Fruit fly (Drosophila melanogaster) whole organism, embryonic: Measurements from ENCODE around the gene CG16812.

Experiments
- BtbVII ChIP-seq: fragments of 200-800 bp; sonication (Bioruptor generic); optimal IDR thresholded peaks from 3 replicates; lab custom pipeline; 2017; ENCODE audit warnings: missing biosample characterization, mild to moderate bottlenecking, missing genetic modification characterization
- CG10462 ChIP-seq: fragments of 200-800 bp; sonication (Bioruptor generic); optimal IDR thresholded peaks from 2 replicates; lab custom pipeline; 2016; ENCODE audit warnings: missing biosample characterization, missing genetic modification characterization
- CG11456 ChIP-seq: fragments of 200-800 bp; sonication (Bioruptor generic); IDR thresholded peaks from 3 replicates; pipeline ENCODE4 v1.3.6; 2022; ENCODE audit warnings: missing biosample characterization, missing genetic modification characterization
- CG13894 ChIP-seq: fragments of 200-800 bp; sonication (Bioruptor generic); optimal IDR thresholded peaks from 3 replicates; lab custom pipeline; 2018; ENCODE audit warnings: missing biosample characterization, mild to moderate bottlenecking, missing genetic modification characterization, moderate library complexity
- CG1602 ChIP-seq: fragments of 200-800 bp; sonication (Bioruptor generic); optimal IDR thresholded peaks from 3 replicates; lab custom pipeline; 2016; ENCODE audit warnings: missing biosample characterization, missing genetic modification characterization
- CG1603 ChIP-seq: fragments of 200-800 bp; sonication (Bioruptor generic); optimal IDR thresholded peaks from 2 replicates; lab custom pipeline; 2019; ENCODE audit warnings: missing biosample characterization, mild to moderate bottlenecking, missing genetic modification characterization, moderate library complexity
- CG2116 ChIP-seq: fragments of 200-800 bp; sonication (Bioruptor generic); optimal IDR thresholded peaks from 3 replicates; lab custom pipeline; 2018; ENCODE audit warnings: missing biosample characterization, mild to moderate bottlenecking, missing genetic modification characterization
- CG2875 ChIP-seq: fragments of 200-800 bp; sonication (Bioruptor generic); optimal IDR thresholded peaks from 2 replicates; lab custom pipeline; 2017; ENCODE audit warnings: missing biosample characterization, mild to moderate bottlenecking, missing genetic modification characterization, missing genetic modification reagents
- CG31388 ChIP-seq: fragments of 200-800 bp; sonication (Bioruptor generic); optimal IDR thresholded peaks from 2 replicates; lab custom pipeline; 2016; ENCODE audit warnings: missing biosample characterization, missing genetic modification characterization
- CG32767 ChIP-seq: fragments of 200-800 bp; sonication (Bioruptor generic); IDR thresholded peaks from 2 replicates; pipeline ENCODE4 v1.3.6; 2022; ENCODE audit warnings: missing biosample characterization, missing genetic modification characterization
- CG4282 ChIP-seq: fragments of 200-800 bp; sonication (Bioruptor generic); optimal IDR thresholded peaks from 2 replicates; lab custom pipeline; 2016; ENCODE audit warnings: missing biosample characterization, missing genetic modification characterization
- CG4360 ChIP-seq: fragments of 200-800 bp; sonication (Bioruptor generic); IDR thresholded peaks from 2 replicates; pipeline ENCODE4 v1.3.6; 2022; ENCODE audit warnings: missing biosample characterization, missing genetic modification characterization
- CG43689 ChIP-seq: fragments of 200-800 bp; sonication (Bioruptor generic); IDR thresholded peaks from 2 replicates; pipeline ENCODE4 v1.3.6; 2022; ENCODE audit warnings: missing biosample characterization, missing genetic modification characterization
- CG4617 ChIP-seq: fragments of 200-800 bp; sonication (Bioruptor generic); optimal IDR thresholded peaks from 3 replicates; lab custom pipeline; 2016; ENCODE audit warnings: missing biosample characterization, missing genetic modification characterization, borderline replicate concordance
- CG6272 ChIP-seq: fragments of 200-800 bp; sonication (Bioruptor generic); IDR thresholded peaks from 2 replicates; pipeline ENCODE4 v1.3.6; 2022; ENCODE audit warnings: missing biosample characterization, missing genetic modification characterization
- CG6689 ChIP-seq: fragments of 200-800 bp; sonication (Bioruptor generic); IDR thresholded peaks from 2 replicates; pipeline ENCODE4 v1.3.6; 2022; ENCODE audit warnings: missing biosample characterization, missing genetic modification characterization
- CG7372 ChIP-seq: fragments of 200-800 bp; sonication (Bioruptor generic); IDR thresholded peaks from 2 replicates; pipeline ENCODE4 v1.3.6; 2022; ENCODE audit warnings: missing biosample characterization, missing genetic modification characterization
- CG7928 ChIP-seq: fragments of 200-800 bp; sonication (Bioruptor generic); optimal IDR thresholded peaks from 2 replicates; lab custom pipeline; 2017; ENCODE audit warnings: missing biosample characterization, mild to moderate bottlenecking, missing genetic modification characterization
- D ChIP-seq, 2 experiments: fragments of 200-800 bp in 1 of 2; fragments of >200 bp in 1 of 2; sonication (Bioruptor generic) in 1 of 2; optimal IDR thresholded peaks; 2 replicates in 1 of 2; 3 replicates in 1 of 2; lab custom pipeline; 2017; ENCODE audit warnings: mild to moderate bottlenecking in 1 of 2, missing biosample characterization in 1 of 2, missing genetic modification characterization in 1 of 2, missing genetic modification reagents in 1 of 2
- Deaf1 ChIP-seq: fragments of 200-800 bp; optimal IDR thresholded peaks from 3 replicates; lab custom pipeline; 2019; ENCODE audit warnings: missing biosample characterization, mild to moderate bottlenecking, missing genetic modification characterization, moderate library complexity
- E2f2 ChIP-seq: fragments of 200-800 bp; sonication (Bioruptor generic); IDR thresholded peaks from 2 replicates; pipeline ENCODE4 v1.3.6; 2022; ENCODE audit warnings: missing biosample characterization, missing genetic modification characterization
- HLH54F ChIP-seq: fragments of 200-800 bp; sonication (Bioruptor generic); optimal IDR thresholded peaks from 3 replicates; lab custom pipeline; 2016; ENCODE audit warnings: missing biosample characterization, missing genetic modification characterization
- Hsf ChIP-seq: fragments of 200-800 bp; sonication (Bioruptor generic); optimal IDR thresholded peaks from 3 replicates; lab custom pipeline; 2016; ENCODE audit warnings: missing biosample characterization, missing genetic modification characterization
- Jarid2 ChIP-seq: fragments of 200-800 bp; sonication (Bioruptor generic); optimal IDR thresholded peaks from 3 replicates; lab custom pipeline; 2017; ENCODE audit warnings: mild to moderate bottlenecking, missing biosample characterization, missing genetic modification reagents, missing genetic modification characterization
- Kr ChIP-seq: fragments of 200-800 bp; sonication (Bioruptor generic); optimal IDR thresholded peaks from 2 replicates; lab custom pipeline; 2017; ENCODE audit warnings: missing biosample characterization, mild to moderate bottlenecking, missing genetic modification characterization
- MBD-R2 ChIP-seq: fragments of 200-800 bp; sonication (Bioruptor generic); IDR thresholded peaks from 2 replicates; pipeline ENCODE4 v1.3.6; 2022; ENCODE audit warnings: missing biosample characterization, missing genetic modification characterization
- Med ChIP-seq: fragments of 200-800 bp; sonication (Bioruptor generic); peaks from one replicate; lab custom pipeline; 2016; ENCODE audit warnings: missing biosample characterization, missing genetic modification characterization, mild to moderate bottlenecking, inconsistent platforms, moderate library complexity
- Mrtf ChIP-seq: fragments of 200-800 bp; sonication (Bioruptor generic); IDR thresholded peaks from 3 replicates; pipeline ENCODE4 v1.3.6; 2022; ENCODE audit warnings: missing biosample characterization, missing genetic modification characterization
- Neu2 ChIP-seq: fragments of 200-800 bp; sonication (Bioruptor generic); optimal IDR thresholded peaks from 3 replicates; lab custom pipeline; 2016; ENCODE audit warnings: missing biosample characterization, missing genetic modification characterization, borderline replicate concordance
- Opbp ChIP-seq: fragments of 200-800 bp; sonication (Bioruptor generic); IDR thresholded peaks from 3 replicates; pipeline ENCODE4 v1.3.6; 2022; ENCODE audit warnings: missing biosample characterization, missing genetic modification characterization; ENCODE audit not compliant: partially characterized antibody
- Pdp1 ChIP-seq, 2 experiments: fragments of 200-800 bp; sonication (Bioruptor generic); optimal IDR thresholded peaks; 3 replicates each; lab custom pipeline; 2016; ENCODE audit warnings: missing biosample characterization in 2 of 2, missing genetic modification characterization in 2 of 2, mild to moderate bottlenecking in 1 of 2, moderate library complexity in 1 of 2
- Rfx ChIP-seq: fragments of 200-800 bp; sonication (Bioruptor generic); IDR thresholded peaks from 2 replicates; pipeline ENCODE4 v1.3.6; 2022; ENCODE audit warnings: missing biosample characterization, missing genetic modification characterization
- Side ChIP-seq: fragments of 200-800 bp; sonication (Bioruptor generic); optimal IDR thresholded peaks from 2 replicates; lab custom pipeline; 2016; ENCODE audit warnings: missing biosample characterization, missing genetic modification characterization
- TFAM ChIP-seq: fragments of 200-800 bp; sonication (Bioruptor generic); optimal IDR thresholded peaks from 2 replicates; lab custom pipeline; 2017; ENCODE audit warnings: missing biosample characterization, missing genetic modification characterization, inconsistent platforms
- ase ChIP-seq: fragments of 200-800 bp; sonication (Bioruptor generic); IDR thresholded peaks from 3 replicates; pipeline ENCODE4 v1.3.6; 2022; ENCODE audit warnings: missing biosample characterization, missing genetic modification characterization
- esg ChIP-seq: fragments of 200-800 bp; sonication (Bioruptor generic); conservative IDR thresholded peaks from 2 replicates; pipeline ENCODE4 v1.3.6; 2022; ENCODE audit warnings: missing biosample characterization, missing genetic modification characterization
- fu2 ChIP-seq: fragments of 200-800 bp; sonication (Bioruptor generic); optimal IDR thresholded peaks from 2 replicates; lab custom pipeline; 2016; ENCODE audit warnings: missing biosample characterization, missing genetic modification characterization
- klu ChIP-seq: fragments of 200-800 bp; sonication (Bioruptor generic); IDR thresholded peaks from 2 replicates; pipeline ENCODE4 v1.3.6; 2022; ENCODE audit warnings: missing biosample characterization, missing genetic modification characterization
- lab ChIP-seq: fragments of 200-800 bp; sonication (Bioruptor generic); optimal IDR thresholded peaks from 3 replicates; lab custom pipeline; 2017; ENCODE audit warnings: missing biosample characterization, missing genetic modification characterization, mild to moderate bottlenecking, moderate library complexity, missing genetic modification reagents
- nom ChIP-seq: fragments of 200-800 bp; sonication (Bioruptor generic); optimal IDR thresholded peaks from 2 replicates; lab custom pipeline; 2017; ENCODE audit warnings: missing biosample characterization, missing genetic modification characterization, mild to moderate bottlenecking, moderate library complexity, missing genetic modification reagents
- org-1 ChIP-seq: fragments of 200-800 bp; sonication (Bioruptor generic); optimal IDR thresholded peaks from 2 replicates; lab custom pipeline; 2017; ENCODE audit warnings: missing biosample characterization, missing genetic modification characterization
- p53 ChIP-seq: fragments of 200-800 bp; sonication (Bioruptor generic); optimal IDR thresholded peaks from 2 replicates; lab custom pipeline; 2016; ENCODE audit warnings: missing biosample characterization, missing genetic modification characterization
- sob ChIP-seq: fragments of 200-800 bp; sonication (Bioruptor generic); IDR thresholded peaks from 2 replicates; pipeline ENCODE4 v1.3.6; 2022; ENCODE audit warnings: missing biosample characterization, missing genetic modification characterization
- sr ChIP-seq: fragments of 200-800 bp; sonication (Bioruptor generic); IDR thresholded peaks from 3 replicates; pipeline ENCODE4 v1.3.6; 2022; ENCODE audit warnings: missing biosample characterization, missing genetic modification characterization
- tgo ChIP-seq: fragments of 200-800 bp; sonication (Bioruptor generic); IDR thresholded peaks from 3 replicates; pipeline ENCODE4 v1.3.6; 2022; ENCODE audit warnings: missing biosample characterization, missing genetic modification characterization
- tna ChIP-seq: fragments of 200-800 bp; sonication (Bioruptor generic); IDR thresholded peaks from 2 replicates; pipeline ENCODE4 v1.3.6; 2022; ENCODE audit warnings: missing biosample characterization, missing genetic modification characterization; ENCODE audit not compliant: partially characterized antibody
- unpg ChIP-seq: fragments of 200-800 bp; sonication (Bioruptor generic); optimal IDR thresholded peaks from 3 replicates; lab custom pipeline; 2018; ENCODE audit warnings: missing biosample characterization, mild to moderate bottlenecking, missing genetic modification characterization, moderate library complexity
- vvl ChIP-seq: fragments of 200-800 bp; sonication (Bioruptor generic); IDR thresholded peaks from 2 replicates; pipeline ENCODE4 v1.3.6; 2022; ENCODE audit warnings: missing biosample characterization, missing genetic modification characterization
- zen ChIP-seq: fragments of 200-800 bp; sonication (Bioruptor generic); optimal IDR thresholded peaks from 3 replicates; lab custom pipeline; 2018; ENCODE audit warnings: missing biosample characterization, mild to moderate bottlenecking, missing genetic modification characterization, moderate library complexity
- zfh1 ChIP-seq: fragments of 200-800 bp; sonication (Bioruptor generic); IDR thresholded peaks from 3 replicates; pipeline ENCODE4 v1.3.6; 2022; ENCODE audit warnings: missing biosample characterization, missing genetic modification characterization

The CG16812 gene

DNA sequence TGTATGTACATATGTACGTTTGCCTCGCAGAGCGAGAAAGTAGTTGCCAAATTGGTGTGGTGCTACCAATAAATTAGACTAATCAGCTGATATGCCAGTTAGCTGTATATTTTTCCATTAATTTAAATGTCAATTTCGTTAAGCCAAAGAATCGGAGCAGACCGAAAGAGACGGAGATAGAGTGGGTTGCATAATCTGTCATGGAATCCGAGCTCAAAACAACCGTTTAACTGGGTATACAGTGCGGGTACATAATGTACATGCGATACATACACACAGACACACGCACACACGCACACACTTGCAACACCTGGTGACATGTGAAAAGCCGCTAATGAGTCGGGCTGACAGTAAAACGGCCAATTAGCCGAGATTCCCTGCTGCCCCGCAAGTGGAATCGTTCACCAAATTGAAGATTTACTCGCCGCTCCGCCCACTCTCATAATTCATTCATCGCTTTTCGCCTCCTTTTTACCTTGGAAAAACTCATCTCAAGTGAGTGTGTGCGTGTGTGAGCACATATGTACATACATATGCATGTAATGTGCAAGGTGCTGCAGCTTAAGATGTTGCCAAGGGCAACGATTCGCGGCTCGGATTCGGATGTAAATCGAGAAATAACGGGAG lies 31.2 kb upstream of the CG16812 start:
- TF ChIP-seq CG2116 (GFP tag; lab: Kevin White, UChicago): no peak
- no peak for TF ChIP-seq TFAM
- peak; percentile 37 for TF ChIP-seq D (optimal IDR thresholded peaks at IDR 0.05; lab: Kevin White, UChicago)
- TF ChIP-seq D (GFP tag; optimal IDR thresholded peaks at IDR 0.05; lab: Kevin White, UChicago): no peak
- no peak for TF ChIP-seq CG6272 (GFP tag; lab: Robert Waterston, UW)
- no peak for TF ChIP-seq BtbVII (GFP tag; lab: Kevin White, UChicago)
- no peak for TF ChIP-seq CG4617 (GFP tag; lab: Kevin White, UChicago)
- no peak for TF ChIP-seq tgo
- no peak for TF ChIP-seq HLH54F (GFP tag; lab: Kevin White, UChicago)
- no peak for TF ChIP-seq tna (GFP tag; lab: Robert Waterston, UW)
- TF ChIP-seq vvl (GFP tag; lab: Robert Waterston, UW): peak; percentile 29; the same call in 1 of the 2 replicates
- no peak for TF ChIP-seq CG13894
- TF ChIP-seq unpg (GFP tag; lab: Kevin White, UChicago): no peak
- TF ChIP-seq Jarid2: no peak
- TF ChIP-seq zen (tag; lab: Kevin White, UChicago): peak; percentile 42
- no peak for TF ChIP-seq Neu2
- TF ChIP-seq E2f2 (GFP tag; lab: Robert Waterston, UW): no peak
- no peak for TF ChIP-seq CG11456 (GFP tag; lab: Robert Waterston, UW)
- TF ChIP-seq Med (GFP tag; lab: Kevin White, UChicago): no peak
- peak; percentile 34; the same call in 1 of the 2 replicates for TF ChIP-seq CG32767 (GFP tag; lab: Robert Waterston, UW)
- TF ChIP-seq CG6689 (GFP tag; lab: Robert Waterston, UW): no peak
- no peak for TF ChIP-seq CG43689 (GFP tag; lab: Robert Waterston, UW)
- no peak for TF ChIP-seq zfh1 (GFP tag; lab: Robert Waterston, UW)
- no peak for TF ChIP-seq esg (GFP tag; lab: Robert Waterston, UW)
- no peak for TF ChIP-seq klu (GFP tag; lab: Robert Waterston, UW)
- TF ChIP-seq fu2 (GFP tag; lab: Kevin White, UChicago): no peak
- no peak for TF ChIP-seq Mrtf (GFP tag; lab: Robert Waterston, UW)
- peak in 1 of 2 experiments; percentile 96 for TF ChIP-seq Pdp1 (GFP tag; optimal IDR thresholded peaks at IDR 0.05; lab: Kevin White, UChicago)
- no peak for TF ChIP-seq nom
- no peak for TF ChIP-seq CG2875 (GFP tag; lab: Kevin White, UChicago)
- TF ChIP-seq CG10462 (GFP tag; lab: Kevin White, UChicago): no peak
- no peak for TF ChIP-seq CG1603
- no peak for TF ChIP-seq ase
- no peak for TF ChIP-seq lab (GFP tag; lab: Kevin White, UChicago)
- TF ChIP-seq sob: no peak
- no peak for TF ChIP-seq Kr (GFP tag; lab: Kevin White, UChicago)
- TF ChIP-seq CG31388 (GFP tag; lab: Kevin White, UChicago): no peak
- no peak for TF ChIP-seq Side (GFP tag; lab: Kevin White, UChicago)
- TF ChIP-seq Hsf (GFP tag; lab: Kevin White, UChicago): no peak
- TF ChIP-seq p53: no peak
- TF ChIP-seq Rfx (GFP tag; lab: Robert Waterston, UW): 0 out of 2 replicates have a peak, but pooled peaks have one; percentile 18
- no peak for TF ChIP-seq org-1 (GFP tag; lab: Kevin White, UChicago)
- TF ChIP-seq sr (GFP tag; lab: Robert Waterston, UW): no peak
- no peak for TF ChIP-seq Deaf1
- no peak for TF ChIP-seq MBD-R2
- TF ChIP-seq CG7928: no peak
- no peak for TF ChIP-seq Opbp (GFP tag; lab: Robert Waterston, UW)
- TF ChIP-seq CG1602 (GFP tag; lab: Kevin White, UChicago): no peak
- 0 out of 2 replicates have a peak, but pooled peaks have one; percentile 15 for TF ChIP-seq CG7372
- no peak for TF ChIP-seq CG4360
- no peak for TF ChIP-seq CG4282 (GFP tag; lab: Kevin White, UChicago)
